Fruit fly (Drosophila melanogaster): Measurements from ENCODE around the gene CG13994.

The CG13994 gene

DNA sequence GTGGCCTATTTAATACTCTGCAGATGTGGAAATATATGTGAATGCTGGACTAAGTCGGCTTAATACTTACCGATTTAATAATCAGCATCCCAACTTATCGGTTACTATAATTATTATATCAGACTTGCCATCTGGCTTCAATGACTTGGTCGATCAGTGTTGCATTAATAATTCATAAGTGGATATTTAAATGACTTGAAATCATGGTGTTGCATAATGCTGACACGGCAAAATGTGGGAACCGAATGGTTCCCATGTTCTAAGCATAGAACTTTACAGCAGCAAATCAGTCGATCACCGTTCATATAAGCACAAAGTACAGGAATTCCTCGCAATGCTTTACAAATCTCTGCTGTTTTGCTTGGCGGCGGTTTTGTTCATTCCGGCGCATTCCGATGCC lies 2.6 kb upstream of the CG13994 start, which contains the start of gene CG34180:
Gene CG34180 (plus strand): TSS at position 301 of the 400 bp plus-strand sequence.
- no peak for TF ChIP-seq dsf (GFP tag; optimal IDR thresholded peaks at IDR 0.05; ENCODE audit: borderline replicate concordance)
- TF ChIP-seq fru (GFP tag; optimal IDR thresholded peaks at IDR 0.05), result no peak
- TF ChIP-seq Hr83 (GFP tag; optimal IDR thresholded peaks at IDR 0.05; ENCODE audit: poor library complexity, severe bottlenecking), result no peak
- no peak for TF ChIP-seq tai (GFP tag; optimal IDR thresholded peaks at IDR 0.05)
- no peak for TF ChIP-seq h (GFP tag; optimal IDR thresholded peaks at IDR 0.05)
- TF ChIP-seq Dif (GFP tag; optimal IDR thresholded peaks at IDR 0.05; ENCODE audit: partially characterized antibody), result no peak
- no peak for TF ChIP-seq OdsH (GFP tag; optimal IDR thresholded peaks at IDR 0.05)
- no peak for TF ChIP-seq psq (GFP tag; optimal IDR thresholded peaks at IDR 0.05)
- TF ChIP-seq Hr78 (GFP tag; optimal IDR thresholded peaks at IDR 0.05), result no peak

dm6 chr2L:6065823-6066222 lies 3.0 kb downstream of the CG13994 start, which contains the start of the genes Fbw5 and CG9147:
Gene Fbw5, minus strand, starts transcription at chr2L:6065953.
Gene CG9147, plus strand, starts transcription at chr2L:6065997.
- TF ChIP-seq Hnf4 (GFP tag; optimal IDR thresholded peaks at IDR 0.05) (peak; percentile 100), sage (GFP tag; optimal IDR thresholded peaks at IDR 0.05) (peak; percentile 99), Mio (GFP tag; optimal IDR thresholded peaks at IDR 0.05) (peak; percentile 95), br (GFP tag; optimal IDR thresholded peaks at IDR 0.05) (peak; percentile 100), CG9705 (GFP tag; optimal IDR thresholded peaks at IDR 0.05) (peak; percentile 96), jim (GFP tag; optimal IDR thresholded peaks at IDR 0.05) (peak; percentile 74), dsf (GFP tag; optimal IDR thresholded peaks at IDR 0.05; ENCODE audit: borderline replicate concordance) (peak; percentile 97), GATAd (GFP tag; optimal IDR thresholded peaks at IDR 0.05) (peak; percentile 96), usp (GFP tag; optimal IDR thresholded peaks at IDR 0.05) (no peak), lola (GFP tag; optimal IDR thresholded peaks at IDR 0.05) (no peak), woc (GFP tag; optimal IDR thresholded peaks at IDR 0.05) (peak; percentile 100), rgr (GFP tag; optimal IDR thresholded peaks at IDR 0.05) (peak; percentile 100), dmrt93B (GFP tag; optimal IDR thresholded peaks at IDR 0.05) (peak; percentile 99), h (GFP tag; optimal IDR thresholded peaks at IDR 0.05) (peak; percentile 100), ey (GFP tag; optimal IDR thresholded peaks at IDR 0.05) (peak; percentile 100), HLH106 (tag; optimal IDR thresholded peaks at IDR 0.05) (peak; percentile 100), psq (GFP tag; optimal IDR thresholded peaks at IDR 0.05) (peak; percentile 99), Sp1 (GFP tag; optimal IDR thresholded peaks at IDR 0.05) (peak; percentile 100), CrebA (GFP tag; optimal IDR thresholded peaks at IDR 0.05; ENCODE audit: borderline replicate concordance) (no peak), OdsH (GFP tag; optimal IDR thresholded peaks at IDR 0.05) (peak; percentile 100), Abd-B (GFP tag; optimal IDR thresholded peaks at IDR 0.05) (no peak), sv (GFP tag; optimal IDR thresholded peaks at IDR 0.05) (peak; percentile 100), brk (GFP tag; optimal IDR thresholded peaks at IDR 0.05) (no peak), tai (GFP tag; optimal IDR thresholded peaks at IDR 0.05) (no peak), CG32264 (GFP tag; optimal IDR thresholded peaks at IDR 0.05) (peak; percentile 100), Vsx2 (GFP tag; optimal IDR thresholded peaks at IDR 0.05; ENCODE audit: partially characterized antibody) (no peak), pan (optimal IDR thresholded peaks at IDR 0.05) (no peak), Dif (GFP tag; optimal IDR thresholded peaks at IDR 0.05; ENCODE audit: partially characterized antibody) (no peak), N (GFP tag; optimal IDR thresholded peaks at IDR 0.05) (no peak), Jra (GFP tag; optimal IDR thresholded peaks at IDR 0.05) (peak; percentile 98), Rel (GFP tag; optimal IDR thresholded peaks at IDR 0.05) (peak; percentile 99), Rel (tag; optimal IDR thresholded peaks at IDR 0.05) (peak; percentile 94), dl (GFP tag; optimal IDR thresholded peaks at IDR 0.05; ENCODE audit: insufficient read depth in 1 of 2, partially characterized antibody in 2 of 2) (no peak), Hr83 (GFP tag; optimal IDR thresholded peaks at IDR 0.05; ENCODE audit: poor library complexity, severe bottlenecking) (peak; percentile 98), foxo (GFP tag; optimal IDR thresholded peaks at IDR 0.05) (peak; percentile 99 to 100), Hr78 (GFP tag; optimal IDR thresholded peaks at IDR 0.05) (no peak), fru (GFP tag; optimal IDR thresholded peaks at IDR 0.05) (peak; percentile 99)
